Fruit fly (Drosophila melanogaster) whole organism, embryonic: ENCODE results near the gene CG42824.

Source experiments
- Ada2b ChIP-seq: fragments of 200-800 bp; sonication (Bioruptor generic); IDR thresholded peaks from 2 replicates; pipeline ENCODE4 v1.3.6; 2022; ENCODE audit warnings: missing biosample characterization, missing genetic modification characterization
- CG10267 ChIP-seq: fragments of 200-800 bp; sonication (Bioruptor generic); optimal IDR thresholded peaks from 2 replicates; lab custom pipeline; 2018; ENCODE audit warnings: missing biosample characterization, mild to moderate bottlenecking, missing genetic modification characterization, moderate library complexity
- CG11504 ChIP-seq: fragments of 200-800 bp; sonication (Bioruptor generic); optimal IDR thresholded peaks from 3 replicates; lab custom pipeline; 2019; ENCODE audit warnings: missing biosample characterization, mild to moderate bottlenecking, missing genetic modification characterization, moderate library complexity
- CG12155 ChIP-seq: fragments of 200-800 bp; sonication (Bioruptor generic); optimal IDR thresholded peaks from 3 replicates; lab custom pipeline; 2016; ENCODE audit warnings: missing biosample characterization, missing genetic modification characterization
- CG1602 ChIP-seq: fragments of 200-800 bp; sonication (Bioruptor generic); optimal IDR thresholded peaks from 3 replicates; lab custom pipeline; 2016; ENCODE audit warnings: missing biosample characterization, missing genetic modification characterization
- CG16779 ChIP-seq: fragments of 200-800 bp; sonication (Bioruptor generic); IDR thresholded peaks from 2 replicates; pipeline ENCODE4 v1.3.6; 2022; ENCODE audit warnings: missing biosample characterization, missing genetic modification characterization
- CG18764 ChIP-seq: fragments of 200-800 bp; sonication (Bioruptor generic); optimal IDR thresholded peaks from 3 replicates; lab custom pipeline; 2016; ENCODE audit warnings: missing biosample characterization, missing genetic modification characterization
- CG31365 ChIP-seq: fragments of 200-800 bp; sonication (Bioruptor generic); optimal IDR thresholded peaks from 2 replicates; lab custom pipeline; 2018; ENCODE audit warnings: missing biosample characterization, mild to moderate bottlenecking, missing genetic modification characterization
- CG33557 ChIP-seq: fragments of 200-800 bp; sonication (Bioruptor generic); optimal IDR thresholded peaks from 2 replicates; lab custom pipeline; 2019; ENCODE audit warnings: missing biosample characterization, mild to moderate bottlenecking, missing genetic modification characterization, moderate library complexity
- CG4328 ChIP-seq: fragments of 200-800 bp; sonication (Bioruptor generic); optimal IDR thresholded peaks from 3 replicates; lab custom pipeline; 2017; ENCODE audit warnings: missing biosample characterization, missing genetic modification reagents, missing genetic modification characterization
- CG4360 ChIP-seq: fragments of 200-800 bp; sonication (Bioruptor generic); IDR thresholded peaks from 2 replicates; pipeline ENCODE4 v1.3.6; 2022; ENCODE audit warnings: missing biosample characterization, missing genetic modification characterization
- CG4707 ChIP-seq: fragments of 200-800 bp; sonication (Bioruptor generic); optimal IDR thresholded peaks from 2 replicates; lab custom pipeline; 2018; ENCODE audit warnings: missing biosample characterization, mild to moderate bottlenecking, missing genetic modification characterization, moderate library complexity
- CG6683 ChIP-seq: fragments of 200-800 bp; sonication (Bioruptor generic); optimal IDR thresholded peaks from 2 replicates; lab custom pipeline; 2017; ENCODE audit warnings: missing biosample characterization, mild to moderate bottlenecking, missing genetic modification characterization, missing genetic modification reagents
- CG8089 ChIP-seq: fragments of 200-800 bp; sonication (Bioruptor generic); optimal IDR thresholded peaks from 3 replicates; lab custom pipeline; 2016; ENCODE audit warnings: missing biosample characterization, missing genetic modification characterization
- CG8478 ChIP-seq: fragments of >200 bp; optimal IDR thresholded peaks from 2 replicates; lab custom pipeline; 2018
- CG8944 ChIP-seq: fragments of 200-800 bp; sonication (Bioruptor generic); optimal IDR thresholded peaks from 3 replicates; lab custom pipeline; 2016; ENCODE audit warnings: missing biosample characterization, missing genetic modification characterization
- D19A ChIP-seq: fragments of 200-800 bp; optimal IDR thresholded peaks from 3 replicates; lab custom pipeline; 2019; ENCODE audit warnings: missing biosample characterization, mild to moderate bottlenecking, missing genetic modification characterization, moderate library complexity
- Fer3 ChIP-seq: fragments of 200-800 bp; sonication (Bioruptor generic); optimal IDR thresholded peaks from 2 replicates; lab custom pipeline; 2018; ENCODE audit warnings: missing biosample characterization, mild to moderate bottlenecking, missing genetic modification characterization, moderate library complexity
- HLH3B ChIP-seq: fragments of 200-800 bp; sonication (Bioruptor generic); IDR thresholded peaks from 2 replicates; pipeline ENCODE4 v1.3.6; 2022; ENCODE audit warnings: missing biosample characterization, missing genetic modification characterization
- Hr78 ChIP-seq, 2 experiments: fragments of 200-800 bp in 1 of 2; fragments of >200 bp in 1 of 2; sonication (Bioruptor generic) in 1 of 2; optimal IDR thresholded peaks; 2 replicates each; lab custom pipeline; 2017 to 2019; ENCODE audit warnings: missing biosample characterization in 2 of 2, missing genetic modification characterization in 2 of 2, mild to moderate bottlenecking in 1 of 2, moderate library complexity in 1 of 2
- NK7.1 ChIP-seq: fragments of 200-800 bp; sonication (Bioruptor generic); optimal IDR thresholded peaks from 3 replicates; lab custom pipeline; 2016; ENCODE audit warnings: missing biosample characterization, missing genetic modification characterization
- NfI ChIP-seq: fragments of 200-800 bp; sonication (Bioruptor generic); optimal IDR thresholded peaks from 3 replicates; lab custom pipeline; 2018; ENCODE audit warnings: missing biosample characterization, mild to moderate bottlenecking, missing genetic modification characterization, moderate library complexity
- Opbp ChIP-seq: fragments of 200-800 bp; sonication (Bioruptor generic); IDR thresholded peaks from 3 replicates; pipeline ENCODE4 v1.3.6; 2022; ENCODE audit warnings: missing biosample characterization, missing genetic modification characterization; ENCODE audit not compliant: partially characterized antibody
- Optix ChIP-seq: fragments of 200-800 bp; sonication (Bioruptor generic); IDR thresholded peaks from 3 replicates; pipeline ENCODE4 v1.3.6; 2022; ENCODE audit warnings: missing biosample characterization, missing genetic modification characterization
- Trl ChIP-seq, 3 experiments: fragments of >200 bp in 2 of 3; fragments of 200-800 bp in 1 of 3; sonication (Bioruptor generic) in 1 of 3; optimal IDR thresholded peaks; 2 replicates in 1 of 3; 3 replicates in 2 of 3; lab custom pipeline; 2016 to 2017; ENCODE audit warnings: missing biosample characterization in 1 of 3, missing genetic modification characterization in 1 of 3
- ap ChIP-seq: fragments of 200-800 bp; sonication (Bioruptor generic); IDR thresholded peaks from 2 replicates; pipeline ENCODE4 v1.3.6; 2022; ENCODE audit warnings: missing biosample characterization, missing genetic modification characterization
- ara ChIP-seq: fragments of 200-800 bp; sonication (Bioruptor generic); IDR thresholded peaks from 2 replicates; pipeline ENCODE4 v1.3.6; 2022; ENCODE audit warnings: missing biosample characterization, missing genetic modification characterization
- bigmax ChIP-seq: fragments of 200-800 bp; sonication (Bioruptor generic); optimal IDR thresholded peaks from 2 replicates; lab custom pipeline; 2018; ENCODE audit warnings: missing biosample characterization, mild to moderate bottlenecking, missing genetic modification characterization
- chinmo ChIP-seq: fragments of 200-800 bp; sonication (Bioruptor generic); IDR thresholded peaks from 4 replicates; pipeline ENCODE4 v1.3.6; 2022; ENCODE audit warnings: missing biosample characterization, missing genetic modification characterization; ENCODE audit not compliant: partially characterized antibody
- chm ChIP-seq: fragments of 200-800 bp; sonication (Bioruptor generic); IDR thresholded peaks from 2 replicates; pipeline ENCODE4 v1.3.6; 2022; ENCODE audit warnings: missing biosample characterization, missing genetic modification characterization
- crp ChIP-seq, 2 experiments: fragments of 200-800 bp; sonication (Bioruptor generic); optimal IDR thresholded peaks; 2 replicates in 1 of 2; 3 replicates in 1 of 2; lab custom pipeline; 2017; ENCODE audit warnings: missing biosample characterization in 2 of 2, missing genetic modification characterization in 2 of 2, mild to moderate bottlenecking in 1 of 2, moderate library complexity in 1 of 2
- disco-r ChIP-seq: fragments of 200-800 bp; sonication (Bioruptor generic); optimal IDR thresholded peaks from 2 replicates; lab custom pipeline; 2016; ENCODE audit warnings: missing biosample characterization, missing genetic modification characterization
- esg ChIP-seq: fragments of 200-800 bp; sonication (Bioruptor generic); conservative IDR thresholded peaks from 2 replicates; pipeline ENCODE4 v1.3.6; 2022; ENCODE audit warnings: missing biosample characterization, missing genetic modification characterization
- ftz-f1 ChIP-seq: fragments of 200-800 bp; sonication (Bioruptor generic); optimal IDR thresholded peaks from 2 replicates; lab custom pipeline; 2016; ENCODE audit warnings: missing biosample characterization, missing genetic modification characterization
- hb ChIP-seq: fragments of 200-800 bp; sonication (Bioruptor generic); IDR thresholded peaks from 3 replicates; pipeline ENCODE4 v1.3.6; 2022; ENCODE audit warnings: missing biosample characterization, missing genetic modification characterization; ENCODE audit not compliant: partially characterized antibody
- ind ChIP-seq: fragments of 200-800 bp; sonication (Bioruptor generic); optimal IDR thresholded peaks from 3 replicates; lab custom pipeline; 2016; ENCODE audit warnings: missing biosample characterization, missing genetic modification characterization
- lov ChIP-seq, 2 experiments: fragments of 200-800 bp in 1 of 2; fragments of >200 bp in 1 of 2; sonication (Bioruptor generic) in 1 of 2; IDR thresholded peaks in 1 of 2; optimal IDR thresholded peaks in 1 of 2; 2 replicates in 1 of 2; 3 replicates in 1 of 2; pipeline versions ENCODE4 v1.3.6 to Lab custom; 2017 to 2022; ENCODE audit warnings: missing biosample characterization in 1 of 2, missing genetic modification characterization in 1 of 2
- nau ChIP-seq: fragments of 200-800 bp; sonication (Bioruptor generic); optimal IDR thresholded peaks from 3 replicates; lab custom pipeline; 2017; ENCODE audit warnings: missing biosample characterization, mild to moderate bottlenecking, missing genetic modification characterization, missing genetic modification reagents
- pros ChIP-seq: fragments of 200-800 bp; sonication (Bioruptor generic); optimal IDR thresholded peaks from 3 replicates; lab custom pipeline; 2019; ENCODE audit warnings: missing biosample characterization, mild to moderate bottlenecking, missing genetic modification characterization, moderate library complexity
- row ChIP-seq: fragments of 200-800 bp; sonication (Bioruptor generic); IDR thresholded peaks from 3 replicates; pipeline ENCODE4 v1.3.6; 2022; ENCODE audit warnings: missing biosample characterization, missing genetic modification characterization
- salm ChIP-seq: fragments of 200-800 bp; sonication (Bioruptor generic); optimal IDR thresholded peaks from 2 replicates; lab custom pipeline; 2018; ENCODE audit warnings: missing biosample characterization, mild to moderate bottlenecking, missing genetic modification characterization
- scrt ChIP-seq: fragments of 200-800 bp; sonication (Bioruptor generic); optimal IDR thresholded peaks from 2 replicates; lab custom pipeline; 2018; ENCODE audit warnings: missing biosample characterization, mild to moderate bottlenecking, missing genetic modification characterization, moderate library complexity
- sens ChIP-seq: fragments of 200-800 bp; sonication (Bioruptor generic); peaks from one replicate; lab custom pipeline; 2016; ENCODE audit warnings: missing biosample characterization, missing genetic modification characterization
- shn ChIP-seq: fragments of 200-800 bp; sonication (Bioruptor generic); optimal IDR thresholded peaks from 3 replicates; lab custom pipeline; 2016; ENCODE audit warnings: missing biosample characterization, missing genetic modification characterization
- sim ChIP-seq: fragments of 200-800 bp; sonication (Bioruptor generic); IDR thresholded peaks from 2 replicates; pipeline ENCODE4 v1.3.6; 2022; ENCODE audit warnings: missing biosample characterization, missing genetic modification characterization
- so ChIP-seq: fragments of 200-800 bp; sonication (Bioruptor generic); IDR thresholded peaks from 3 replicates; pipeline ENCODE4 v1.3.6; 2022; ENCODE audit warnings: missing biosample characterization, missing genetic modification characterization
- tx ChIP-seq: fragments of 200-800 bp; sonication (Bioruptor generic); optimal IDR thresholded peaks from 2 replicates; lab custom pipeline; 2016; ENCODE audit warnings: missing biosample characterization, missing genetic modification characterization
- unc-4 ChIP-seq: fragments of 200-800 bp; sonication (Bioruptor generic); IDR thresholded peaks from 2 replicates; pipeline ENCODE4 v1.3.6; 2022; ENCODE audit warnings: missing biosample characterization, missing genetic modification characterization; ENCODE audit not compliant: partially characterized antibody
- vvl ChIP-seq: fragments of 200-800 bp; sonication (Bioruptor generic); IDR thresholded peaks from 2 replicates; pipeline ENCODE4 v1.3.6; 2022; ENCODE audit warnings: missing biosample characterization, missing genetic modification characterization

CG42824 gene

dm6 chr3R:17377503-17377902 is 28.8 kb downstream of the CG42824 start (continued):
- TF ChIP-seq shn (GFP tag; lab: Kevin White, UChicago) (no peak), ftz-f1 (peak; percentile 67), CG33557 (GFP tag; lab: Kevin White, UChicago) (no peak), vvl (GFP tag; lab: Robert Waterston, UW) (peak; percentile 45; the same call in 1 of the 2 replicates), nau (GFP tag; lab: Kevin White, UChicago) (no peak), Hr78 (GFP tag; optimal IDR thresholded peaks at IDR 0.05; lab: Kevin White, UChicago) (peak in 1 of 2 experiments; percentile 37), chinmo (GFP tag; lab: Robert Waterston, UW) (peak; percentile 92), Opbp (GFP tag; lab: Robert Waterston, UW) (no peak)
- TF ChIP-seq, all 482 proteins: peak for 13

- TF ChIP-seq scrt (GFP tag; lab: Kevin White, UChicago), result peak; percentile 10
- no peak for TF ChIP-seq Trl (optimal IDR thresholded peaks at IDR 0.05; lab: Kevin White, UChicago)
- TF ChIP-seq Trl (GFP tag; optimal IDR thresholded peaks at IDR 0.05; lab: Kevin White, UChicago), result no peak
- TF ChIP-seq ara (GFP tag; lab: Robert Waterston, UW), result no peak
- no peak for TF ChIP-seq Ada2b (GFP tag; lab: Robert Waterston, UW)
- no peak for TF ChIP-seq CG4707 (GFP tag; lab: Kevin White, UChicago)
- no peak for TF ChIP-seq bigmax (GFP tag; lab: Kevin White, UChicago)
- TF ChIP-seq so (GFP tag; lab: Robert Waterston, UW), result 0 out of 3 replicates have a peak, but pooled peaks have one; percentile 52
- TF ChIP-seq salm (tag; lab: Kevin White, UChicago), result no peak
- TF ChIP-seq CG8944 (GFP tag; lab: Kevin White, UChicago), result no peak
- TF ChIP-seq CG12155 (GFP tag; lab: Kevin White, UChicago), result no peak
- no peak for TF ChIP-seq CG18764 (GFP tag; lab: Kevin White, UChicago)
- TF ChIP-seq CG6683 (GFP tag; lab: Kevin White, UChicago), result no peak
- TF ChIP-seq CG4360 (GFP tag; lab: Robert Waterston, UW), result no peak
- TF ChIP-seq NfI, result no peak
- TF ChIP-seq CG1602 (GFP tag; lab: Kevin White, UChicago), result no peak
- TF ChIP-seq ind (GFP tag; lab: Kevin White, UChicago), result peak; percentile 11
- TF ChIP-seq crp (GFP tag; optimal IDR thresholded peaks at IDR 0.05; lab: Kevin White, UChicago), result no peak
- TF ChIP-seq CG31365, result no peak
- peak; percentile 49 for TF ChIP-seq CG11504
- TF ChIP-seq CG16779 (GFP tag; lab: Robert Waterston, UW), result no peak
- TF ChIP-seq D19A (tag; lab: Kevin White, UChicago), result no peak
- no peak for TF ChIP-seq unc-4 (GFP tag; lab: Robert Waterston, UW)
- no peak for TF ChIP-seq ap
- no peak for TF ChIP-seq hb (GFP tag; lab: Robert Waterston, UW)
- no peak for TF ChIP-seq tx (GFP tag; lab: Kevin White, UChicago)
- peak; percentile 64; the same call in 2 of the 3 replicates for TF ChIP-seq row
- TF ChIP-seq CG8089, result no peak
- peak; percentile 54; the same call in 1 of the 2 replicates for TF ChIP-seq HLH3B
- no peak for TF ChIP-seq CG4328 (GFP tag; lab: Kevin White, UChicago)
- TF ChIP-seq Optix (GFP tag; lab: Robert Waterston, UW), result no peak
- no peak for TF ChIP-seq chm (GFP tag; lab: Robert Waterston, UW)
- TF ChIP-seq sim (GFP tag; lab: Robert Waterston, UW), result no peak
- TF ChIP-seq pros (GFP tag; lab: Kevin White, UChicago), result no peak
- peak; percentile 45 for TF ChIP-seq Fer3 (tag; lab: Kevin White, UChicago)
- peak; percentile 38 for TF ChIP-seq sens (GFP tag; lab: Kevin White, UChicago)
- TF ChIP-seq CG10267, result no peak
- no peak for TF ChIP-seq CG8478 (lab: Kevin White, UChicago)
- no peak for TF ChIP-seq NK7.1 (GFP tag; lab: Kevin White, UChicago)
- no peak for TF ChIP-seq esg (GFP tag; lab: Robert Waterston, UW)
- no peak for TF ChIP-seq lov (optimal IDR thresholded peaks at IDR 0.05; lab: Kevin White, UChicago)
- TF ChIP-seq lov (GFP tag; IDR thresholded peaks at IDR 0.05; lab: Robert Waterston, UW), result no peak
- TF ChIP-seq disco-r (GFP tag; lab: Kevin White, UChicago), result no peak
Measured at dm6 chr3R:17371094-17371493, 35.2 kb downstream of the CG42824 start.
